Worm (Caenorhabditis elegans) whole organism, midembryonic: ENCODE data around the gene F10G7.10.

ENCODE experiments used
- T22C8.4 ChIP-seq: fragments of 200-800 bp; sonication (Bioruptor generic); IDR thresholded peaks from 2 replicates; pipeline ENCODE4 v1.3.6; 2022; ENCODE audit warnings: missing genetic modification characterization, missing compliant biosample characterization
- flt-1 ChIP-seq: fragments of 200-800 bp; sonication (Bioruptor generic); IDR thresholded peaks from 2 replicates; pipeline ENCODE4 v1.3.6; 2022; ENCODE audit warnings: missing genetic modification characterization, missing compliant biosample characterization
- klf-2 ChIP-seq: fragments of 200-800 bp; sonication (Bioruptor generic); conservative IDR thresholded peaks from 2 replicates; pipeline ENCODE4 v1.3.6; 2022; ENCODE audit warnings: missing genetic modification reagents, missing genetic modification characterization, missing compliant biosample characterization
- med-1 ChIP-seq: sonication (generic microtip); optimal IDR thresholded peaks from 2 replicates; lab custom pipeline; 2017; ENCODE audit warnings: missing genetic modification characterization, mild to moderate bottlenecking, missing compliant biosample characterization, antibody characterized with exemption, missing genetic modification reagents; ENCODE audit not compliant: insufficient read depth
- tab-1 ChIP-seq: fragments of 200-800 bp; sonication (Bioruptor generic); IDR thresholded peaks from 2 replicates; pipeline ENCODE4 v1.3.6; 2022; ENCODE audit warnings: missing genetic modification characterization, missing compliant biosample characterization
- ztf-23 ChIP-seq: fragments of 200-800 bp; sonication (Bioruptor generic); IDR thresholded peaks from 2 replicates; pipeline ENCODE4 v1.3.6; 2022; ENCODE audit warnings: missing genetic modification reagents, missing genetic modification characterization, missing compliant biosample characterization
- ztf-29 ChIP-seq: fragments of 200-800 bp; sonication (Bioruptor generic); IDR thresholded peaks from 2 replicates; pipeline ENCODE4 v1.3.6; 2022; ENCODE audit warnings: missing genetic modification reagents, missing genetic modification characterization, missing compliant biosample characterization

ce11 chrII:4749581-4749980 is 23.5 kb upstream of the F10G7.10 start, which contains the start of gene F41C3.2:
- TF ChIP-seq flt-1 (GFP tag; lab: Robert Waterston, UW): no peak
- no peak for TF ChIP-seq med-1
- no peak for TF ChIP-seq ztf-23 (GFP tag; lab: Robert Waterston, UW)
- no peak for TF ChIP-seq T22C8.4 (GFP tag; lab: Robert Waterston, UW)
- no peak for TF ChIP-seq klf-2 (GFP tag; lab: Robert Waterston, UW)
- TF ChIP-seq tab-1 (GFP tag; lab: Robert Waterston, UW): no peak
- no peak for TF ChIP-seq ztf-29 (GFP tag; lab: Robert Waterston, UW)
